Worm (Caenorhabditis elegans): ENCODE results near the gene nlp-34.

Gene nlp-34

DNA sequence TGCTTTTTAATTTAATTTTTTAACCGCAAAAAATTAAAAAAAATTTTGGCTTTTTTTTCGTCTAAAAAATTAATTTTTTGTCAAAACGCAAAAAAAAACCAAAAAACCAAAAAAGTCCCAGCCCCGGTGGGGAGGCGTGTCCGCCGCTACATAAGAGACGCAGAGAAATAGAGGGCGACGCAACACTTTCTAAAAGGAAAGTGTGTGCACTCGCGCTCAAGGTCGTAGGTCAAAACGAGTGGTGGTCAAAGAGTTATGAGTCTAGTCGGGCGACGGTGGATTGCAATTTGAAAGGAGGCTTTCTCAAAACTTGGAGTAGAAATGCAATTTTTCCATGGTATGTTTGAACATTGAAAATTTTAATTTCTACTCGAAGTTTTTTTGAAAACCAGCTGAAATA lies 25.6 kb upstream of the nlp-34 start (continued):
- no peak for TF ChIP-seq lir-1 (GFP tag; conservative IDR thresholded peaks at IDR 0.05)
- TF ChIP-seq T26A5.8 (tag; optimal IDR thresholded peaks at IDR 0.05): no peak
- peak; percentile 62 for TF ChIP-seq dpl-1 (GFP tag; optimal IDR thresholded peaks at IDR 0.05)
- no peak for TF ChIP-seq nfya-2 (GFP tag; IDR thresholded peaks at IDR 0.05)
- no peak for TF ChIP-seq B0019.2 (GFP tag; conservative IDR thresholded peaks at IDR 0.05)
- TF ChIP-seq sea-2 (GFP tag; IDR thresholded peaks at IDR 0.05): no peak
- TF ChIP-seq K12H6.12 (tag; optimal IDR thresholded peaks at IDR 0.05): no peak
- no peak for TF ChIP-seq ceh-27 (GFP tag; optimal IDR thresholded peaks at IDR 0.05)
- no peak for TF ChIP-seq F22D6.2 (tag; optimal IDR thresholded peaks at IDR 0.05)
- TF ChIP-seq unc-130 (GFP tag; optimal IDR thresholded peaks at IDR 0.05): no peak
- TF ChIP-seq F37B4.10 (GFP tag; IDR thresholded peaks at IDR 0.05): no peak
- TF ChIP-seq nfyb-1 (GFP tag; IDR thresholded peaks at IDR 0.05): no peak
- TF ChIP-seq xnd-1 (tag; optimal IDR thresholded peaks at IDR 0.05): peak; percentile 90
- no peak for TF ChIP-seq ztf-3 (GFP tag; optimal IDR thresholded peaks at IDR 0.05)
- TF ChIP-seq nhr-80 (tag; optimal IDR thresholded peaks at IDR 0.05): no peak
- TF ChIP-seq tbx-9 (tag; optimal IDR thresholded peaks at IDR 0.05; ENCODE audit: borderline replicate concordance): no peak
- no peak for TF ChIP-seq ztf-26 (tag; optimal IDR thresholded peaks at IDR 0.05)
- no peak for TF ChIP-seq lin-54 (GFP tag; optimal IDR thresholded peaks at IDR 0.05)
- TF ChIP-seq snpc-4 (GFP tag; optimal IDR thresholded peaks at IDR 0.05): no peak
- TF ChIP-seq snpc-4 (tag; optimal IDR thresholded peaks at IDR 0.05): no peak
- TF ChIP-seq Y95B8A.8 (GFP tag; IDR thresholded peaks at IDR 0.05): no peak
- TF ChIP-seq cebp-2 (GFP tag; IDR thresholded peaks at IDR 0.05): no peak
- TF ChIP-seq egrh-3 (GFP tag; IDR thresholded peaks at IDR 0.05): no peak
- no peak for TF ChIP-seq chd-7 (tag; optimal IDR thresholded peaks at IDR 0.05)
- peak; percentile 30; the same call in 1 of the 2 replicates for TF ChIP-seq F33H1.4 (GFP tag; IDR thresholded peaks at IDR 0.05)
- TF ChIP-seq somi-1 (GFP tag; optimal IDR thresholded peaks at IDR 0.05): no peak
- no peak for TF ChIP-seq ceh-58 (GFP tag; IDR thresholded peaks at IDR 0.05)
- TF ChIP-seq akir-1 (GFP tag; optimal IDR thresholded peaks at IDR 0.05): no peak
- no peak for TF ChIP-seq lin-26 (GFP tag; IDR thresholded peaks at IDR 0.05)
- TF ChIP-seq rec-8 (tag; optimal IDR thresholded peaks at IDR 0.05): no peak
- TF ChIP-seq ceh-100 (GFP tag; IDR thresholded peaks at IDR 0.05): 0 out of 2 replicates have a peak, but pooled peaks have one; percentile 10
- TF ChIP-seq bed-1 (GFP tag; IDR thresholded peaks at IDR 0.05): no peak
- TF ChIP-seq hsf-1 (GFP tag; IDR thresholded peaks at IDR 0.05): peak; percentile 58; the same call in 1 of the 2 replicates
- no peak for TF ChIP-seq sdz-38 (tag; optimal IDR thresholded peaks at IDR 0.05)
- TF ChIP-seq K11D2.4 (GFP tag; IDR thresholded peaks at IDR 0.05): no peak
- no peak for TF ChIP-seq ZK185.1 (tag; optimal IDR thresholded peaks at IDR 0.05; ENCODE audit: poor library complexity, severe bottlenecking)
- TF ChIP-seq F57C9.4 (tag; optimal IDR thresholded peaks at IDR 0.05): no peak
- TF ChIP-seq madf-3 (GFP tag; IDR thresholded peaks at IDR 0.05): no peak
- no peak for TF ChIP-seq nhr-27 (tag; optimal IDR thresholded peaks at IDR 0.05)
- no peak for TF ChIP-seq mes-4 (tag; optimal IDR thresholded peaks at IDR 0.05)
- TF ChIP-seq madf-10 (tag; optimal IDR thresholded peaks at IDR 0.05): no peak
- no peak for TF ChIP-seq ztf-25 (GFP tag; IDR thresholded peaks at IDR 0.05)
- TF ChIP-seq snpc-3.4 (tag; optimal IDR thresholded peaks at IDR 0.05): no peak
- no peak for TF ChIP-seq nhr-120 (GFP tag; IDR thresholded peaks at IDR 0.05)
- no peak for TF ChIP-seq F10E7.11 (tag; optimal IDR thresholded peaks at IDR 0.05)
- no peak for TF ChIP-seq fkh-3 (tag; optimal IDR thresholded peaks at IDR 0.05)
- no peak for TF ChIP-seq ekl-4 (GFP tag; IDR thresholded peaks at IDR 0.05)
- no peak for TF ChIP-seq F39B2.1 (GFP tag; IDR thresholded peaks at IDR 0.05)
- TF ChIP-seq mxl-1 (tag; optimal IDR thresholded peaks at IDR 0.05): no peak
- TF ChIP-seq die-1 (tag; optimal IDR thresholded peaks at IDR 0.05): no peak
- TF ChIP-seq efl-1 (GFP tag; optimal IDR thresholded peaks at IDR 0.05): peak; percentile 88
